Worm (Caenorhabditis elegans): ENCODE results near the gene T22D1.8.

DNA sequence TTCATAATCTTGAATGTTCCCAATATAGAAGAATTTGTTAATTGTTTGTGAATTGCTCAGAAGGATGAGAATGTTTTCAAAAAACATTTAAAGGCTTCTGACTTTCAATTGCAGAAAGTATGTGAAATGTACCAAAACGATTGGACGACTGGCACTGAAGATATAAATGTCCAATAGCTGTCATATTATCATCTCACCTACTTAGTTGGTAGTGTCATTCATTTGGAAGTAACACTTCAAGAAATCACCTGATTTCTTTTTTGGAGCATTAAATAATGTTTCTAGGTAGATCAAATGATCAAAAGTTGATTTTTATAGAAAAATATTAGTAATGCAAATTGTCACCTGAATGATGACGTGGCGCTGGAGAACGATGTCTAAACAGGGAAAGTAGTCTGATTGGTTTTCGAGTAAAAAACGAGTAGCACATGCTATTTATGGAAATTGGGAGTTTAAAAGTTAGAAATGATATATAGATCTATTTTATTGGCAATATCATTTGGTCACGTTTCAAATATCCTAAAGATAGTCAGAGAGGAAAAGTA is 26.4 kb downstream of the T22D1.8 start:
- TF ChIP-seq hmbx-1 (tag; optimal IDR thresholded peaks at IDR 0.05) = no peak
- no peak for TF ChIP-seq ets-7 (tag; optimal IDR thresholded peaks at IDR 0.05)

Data from whole organism, early embryonic.